Worm (Caenorhabditis elegans): ENCODE results near the gene R186.3.

ce11 chrV:13013844-13014243, 46.8 kb upstream of the R186.3 start, which contains the start of gene F15B9.6:
- TF ChIP-seq rec-8 (tag; optimal IDR thresholded peaks at IDR 0.05) = no peak
- no peak for TF ChIP-seq pbrm-1 (GFP tag; IDR thresholded peaks at IDR 0.05)
- TF ChIP-seq Y79H2A.3 (GFP tag; conservative IDR thresholded peaks at IDR 0.05) = no peak
- no peak for TF ChIP-seq sea-2 (GFP tag; IDR thresholded peaks at IDR 0.05)
- TF ChIP-seq snpc-1.3 (tag; optimal IDR thresholded peaks at IDR 0.05; ENCODE audit: insufficient read depth) = no peak
- no peak for TF ChIP-seq F55B11.4 (tag; optimal IDR thresholded peaks at IDR 0.05; ENCODE audit: borderline replicate concordance, insufficient read depth)

Data from whole organism, young adult.